Worm (Caenorhabditis elegans): Measurements from ENCODE around the gene K01A6.7.

DNA sequence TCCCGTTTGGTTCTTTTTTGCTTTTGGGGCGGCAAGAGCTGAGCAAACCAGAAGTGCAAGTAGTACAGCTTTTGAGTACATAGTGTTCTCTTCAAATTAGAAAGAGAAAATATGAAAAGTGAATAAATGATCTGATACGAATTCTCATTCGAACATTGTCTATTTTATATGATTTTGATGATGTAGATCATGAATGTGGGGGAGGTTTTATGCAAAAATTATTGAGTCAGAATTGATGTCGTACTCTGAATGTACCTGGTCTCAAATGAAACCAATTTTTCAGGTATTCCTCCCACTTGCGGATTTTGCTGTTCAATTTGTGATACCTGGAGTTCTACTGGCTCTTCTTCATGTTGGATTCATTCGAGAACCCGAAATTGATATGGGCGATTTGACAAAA, 1.8 kb upstream of the K01A6.7 start, which contains the start of gene K01A6.4:
- TF ChIP-seq unc-62 (GFP tag; optimal IDR thresholded peaks at IDR 0.05), result no peak
- no peak for TF ChIP-seq pha-4 (tag; optimal IDR thresholded peaks at IDR 0.05)
- TF ChIP-seq nhr-237 (tag; optimal IDR thresholded peaks at IDR 0.05), result no peak
- TF ChIP-seq ztf-11 (tag; optimal IDR thresholded peaks at IDR 0.05), result no peak
- no peak for TF ChIP-seq elt-3 (tag; optimal IDR thresholded peaks at IDR 0.05)

All from whole organism, mixed stage, embryonic.